Fruit fly (Drosophila melanogaster) whole organism, embryonic: ENCODE results near the gene Sar1.

Experiments used
- CG15601 ChIP-seq: fragments of 200-800 bp; sonication (Bioruptor generic); optimal IDR thresholded peaks from 3 replicates; lab custom pipeline; 2019; ENCODE audit warnings: missing biosample characterization, mild to moderate bottlenecking, missing genetic modification characterization, moderate library complexity
- CG18599 ChIP-seq: fragments of 200-800 bp; sonication (Bioruptor generic); optimal IDR thresholded peaks from 3 replicates; lab custom pipeline; 2017; ENCODE audit warnings: missing biosample characterization, missing genetic modification characterization, mild to moderate bottlenecking, moderate library complexity, missing genetic modification reagents
- CG6765 ChIP-seq: fragments of 200-800 bp; sonication (Bioruptor generic); optimal IDR thresholded peaks from 3 replicates; lab custom pipeline; 2017; ENCODE audit warnings: missing biosample characterization, mild to moderate bottlenecking, missing genetic modification characterization
- CG7372 ChIP-seq: fragments of 200-800 bp; sonication (Bioruptor generic); IDR thresholded peaks from 2 replicates; pipeline ENCODE4 v1.3.6; 2022; ENCODE audit warnings: missing biosample characterization, missing genetic modification characterization

DNA sequence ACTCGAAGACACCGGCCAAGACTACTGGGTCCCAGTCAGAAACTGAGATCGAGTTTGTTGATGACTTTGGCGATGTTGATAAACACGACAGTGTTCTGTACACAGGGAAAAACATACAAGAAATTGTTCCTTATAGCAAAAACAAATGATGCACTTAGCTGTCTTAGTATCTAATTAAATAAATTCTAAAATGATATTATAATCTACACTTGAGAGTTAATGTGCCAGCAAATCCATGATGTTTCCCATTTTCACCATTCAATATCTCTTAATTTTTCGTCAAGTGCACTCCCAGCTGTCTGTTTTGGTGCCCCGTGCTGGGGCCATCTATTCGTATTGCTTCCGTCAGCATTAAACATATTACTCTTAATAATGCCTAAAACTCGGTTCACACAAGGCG lies 43.8 kb downstream of the Sar1 start:
- TF ChIP-seq CG6765 (no peak), CG15601 (tag; lab: Kevin White, UChicago) (no peak), CG7372 (GFP tag; lab: Robert Waterston, UW) (0 out of 2 replicates have a peak, but pooled peaks have one; percentile 15), CG18599 (GFP tag; lab: Kevin White, UChicago) (no peak)
